Fruit fly (Drosophila melanogaster) whole organism, embryonic: ENCODE measurements around the gene CG6695.

Source experiments
- Bgb ChIP-seq: fragments of 200-800 bp; sonication (Bioruptor generic); IDR thresholded peaks from 2 replicates; pipeline ENCODE4 v1.3.6; 2022; ENCODE audit warnings: missing biosample characterization, missing genetic modification characterization; ENCODE audit not compliant: partially characterized antibody
- CG10462 ChIP-seq: fragments of 200-800 bp; sonication (Bioruptor generic); optimal IDR thresholded peaks from 2 replicates; lab custom pipeline; 2016; ENCODE audit warnings: missing biosample characterization, missing genetic modification characterization
- CG10654 ChIP-seq: fragments of 200-800 bp; sonication (Bioruptor generic); optimal IDR thresholded peaks from 2 replicates; lab custom pipeline; 2016; ENCODE audit warnings: missing biosample characterization, missing genetic modification characterization
- CG10979 ChIP-seq: fragments of 200-800 bp; sonication (Bioruptor generic); optimal IDR thresholded peaks from 2 replicates; lab custom pipeline; 2018; ENCODE audit warnings: missing biosample characterization, mild to moderate bottlenecking, missing genetic modification characterization, moderate library complexity
- CG16779 ChIP-seq: fragments of 200-800 bp; sonication (Bioruptor generic); IDR thresholded peaks from 2 replicates; pipeline ENCODE4 v1.3.6; 2022; ENCODE audit warnings: missing biosample characterization, missing genetic modification characterization
- CG16813 ChIP-seq: fragments of 200-800 bp; sonication (Bioruptor generic); IDR thresholded peaks from 3 replicates; pipeline ENCODE4 v1.3.6; 2022; ENCODE audit warnings: missing biosample characterization, missing genetic modification characterization; ENCODE audit not compliant: partially characterized antibody
- CG17328 ChIP-seq: fragments of 200-800 bp; sonication (Bioruptor generic); IDR thresholded peaks from 2 replicates; pipeline ENCODE4 v1.3.6; 2022; ENCODE audit warnings: missing biosample characterization, missing genetic modification characterization
- CG17612 ChIP-seq: fragments of 200-800 bp; sonication (Bioruptor generic); IDR thresholded peaks from 2 replicates; pipeline ENCODE4 v1.3.6; 2022; ENCODE audit warnings: missing biosample characterization, missing genetic modification characterization
- CG17912 ChIP-seq: fragments of 200-800 bp; sonication (Bioruptor generic); optimal IDR thresholded peaks from 2 replicates; lab custom pipeline; 2018; ENCODE audit warnings: missing biosample characterization, mild to moderate bottlenecking, missing genetic modification characterization
- CG3065 ChIP-seq: fragments of 200-800 bp; sonication (Bioruptor generic); optimal IDR thresholded peaks from 2 replicates; lab custom pipeline; 2016; ENCODE audit warnings: missing biosample characterization, missing genetic modification characterization
- CG3838 ChIP-seq: fragments of 200-800 bp; sonication (Bioruptor generic); optimal IDR thresholded peaks from 3 replicates; lab custom pipeline; 2016; ENCODE audit warnings: missing biosample characterization, missing genetic modification characterization
- CG3847 ChIP-seq: fragments of 200-800 bp; sonication (Bioruptor generic); IDR thresholded peaks from 2 replicates; pipeline ENCODE4 v1.3.6; 2022; ENCODE audit warnings: missing biosample characterization, missing genetic modification characterization
- CG4282 ChIP-seq: fragments of 200-800 bp; sonication (Bioruptor generic); optimal IDR thresholded peaks from 2 replicates; lab custom pipeline; 2016; ENCODE audit warnings: missing biosample characterization, missing genetic modification characterization
- CG4617 ChIP-seq: fragments of 200-800 bp; sonication (Bioruptor generic); optimal IDR thresholded peaks from 3 replicates; lab custom pipeline; 2016; ENCODE audit warnings: missing biosample characterization, missing genetic modification characterization, borderline replicate concordance
- CG6175 ChIP-seq: fragments of 200-800 bp; sonication (Bioruptor generic); IDR thresholded peaks from 3 replicates; pipeline ENCODE4 v1.3.6; 2022; ENCODE audit warnings: missing biosample characterization, missing genetic modification characterization
- CG6654 ChIP-seq: fragments of 200-800 bp; sonication (Bioruptor generic); optimal IDR thresholded peaks from 2 replicates; lab custom pipeline; 2017; ENCODE audit warnings: missing biosample characterization, mild to moderate bottlenecking, missing genetic modification characterization
- CTCF ChIP-seq: fragments of 200-800 bp; sonication (Bioruptor generic); optimal IDR thresholded peaks from 2 replicates; lab custom pipeline; 2017; ENCODE audit warnings: missing biosample characterization, mild to moderate bottlenecking, missing genetic modification characterization, moderate library complexity
- D ChIP-seq, 2 experiments: fragments of 200-800 bp in 1 of 2; fragments of >200 bp in 1 of 2; sonication (Bioruptor generic) in 1 of 2; optimal IDR thresholded peaks; 2 replicates in 1 of 2; 3 replicates in 1 of 2; lab custom pipeline; 2017; ENCODE audit warnings: mild to moderate bottlenecking in 1 of 2, missing biosample characterization in 1 of 2, missing genetic modification characterization in 1 of 2, missing genetic modification reagents in 1 of 2
- Dbx ChIP-seq: fragments of 200-800 bp; sonication (Bioruptor generic); IDR thresholded peaks from 3 replicates; pipeline ENCODE4 v1.3.6; 2022; ENCODE audit warnings: missing biosample characterization, missing genetic modification characterization
- Deaf1 ChIP-seq: fragments of 200-800 bp; optimal IDR thresholded peaks from 3 replicates; lab custom pipeline; 2019; ENCODE audit warnings: missing biosample characterization, mild to moderate bottlenecking, missing genetic modification characterization, moderate library complexity
- Doc3 ChIP-seq: fragments of 200-800 bp; sonication (Bioruptor generic); IDR thresholded peaks from 3 replicates; pipeline ENCODE4 v1.3.6; 2022; ENCODE audit warnings: missing biosample characterization, missing genetic modification characterization; ENCODE audit not compliant: partially characterized antibody
- Ets65A ChIP-seq: fragments of 200-800 bp; sonication (Bioruptor generic); peaks from one replicate; lab custom pipeline; 2016; ENCODE audit warnings: missing biosample characterization, missing genetic modification characterization
- MESR4 ChIP-seq: fragments of 200-800 bp; sonication (Bioruptor generic); optimal IDR thresholded peaks from 2 replicates; lab custom pipeline; 2018; ENCODE audit warnings: missing biosample characterization, mild to moderate bottlenecking, missing genetic modification characterization, moderate library complexity
- MTF-1 ChIP-seq: fragments of 200-800 bp; sonication (Bioruptor generic); optimal IDR thresholded peaks from 2 replicates; lab custom pipeline; 2018; ENCODE audit warnings: missing biosample characterization, mild to moderate bottlenecking, missing genetic modification characterization, borderline replicate concordance
- Xrp1 ChIP-seq: fragments of 200-800 bp; sonication (Bioruptor generic); IDR thresholded peaks from 2 replicates; pipeline ENCODE4 v1.3.6; 2022; ENCODE audit warnings: missing biosample characterization, missing genetic modification characterization
- abd-A ChIP-seq: fragments of 200-800 bp; sonication (Bioruptor generic); optimal IDR thresholded peaks from 3 replicates; lab custom pipeline; 2019; ENCODE audit warnings: missing biosample characterization, mild to moderate bottlenecking, missing genetic modification characterization, moderate library complexity
- amos ChIP-seq: fragments of 200-800 bp; sonication (Bioruptor generic); IDR thresholded peaks from 2 replicates; pipeline ENCODE4 v1.3.6; 2022; ENCODE audit warnings: missing biosample characterization, missing genetic modification characterization; ENCODE audit not compliant: partially characterized antibody
- bbx ChIP-seq: fragments of 200-800 bp; sonication (Bioruptor generic); IDR thresholded peaks from 2 replicates; pipeline ENCODE4 v1.3.6; 2022; ENCODE audit warnings: missing biosample characterization, missing genetic modification characterization; ENCODE audit not compliant: partially characterized antibody
- bowl ChIP-seq: fragments of 200-800 bp; sonication (Bioruptor generic); IDR thresholded peaks from 2 replicates; pipeline ENCODE4 v1.3.6; 2022; ENCODE audit warnings: missing biosample characterization, missing genetic modification characterization
- chif ChIP-seq, 2 experiments: fragments of 200-800 bp; sonication (Bioruptor generic); optimal IDR thresholded peaks; 3 replicates each; lab custom pipeline; 2016; ENCODE audit warnings: missing biosample characterization in 2 of 2, missing genetic modification characterization in 2 of 2
- da ChIP-seq: fragments of 200-800 bp; sonication (Bioruptor generic); optimal IDR thresholded peaks from 2 replicates; lab custom pipeline; 2016; ENCODE audit warnings: missing biosample characterization, missing genetic modification characterization
- ewg ChIP-seq: fragments of 200-800 bp; sonication (Bioruptor generic); optimal IDR thresholded peaks from 3 replicates; lab custom pipeline; 2017; ENCODE audit warnings: mild to moderate bottlenecking, missing biosample characterization, missing genetic modification reagents, missing genetic modification characterization
- fd64A ChIP-seq: fragments of 200-800 bp; sonication (Bioruptor generic); optimal IDR thresholded peaks from 3 replicates; lab custom pipeline; 2018; ENCODE audit warnings: missing biosample characterization, mild to moderate bottlenecking, missing genetic modification characterization
- gfzf ChIP-seq: fragments of 200-800 bp; sonication (Bioruptor generic); optimal IDR thresholded peaks from 2 replicates; lab custom pipeline; 2016; ENCODE audit warnings: missing biosample characterization, mild to moderate bottlenecking, missing genetic modification characterization, moderate library complexity
- gsb-n ChIP-seq: fragments of 200-800 bp; sonication (Bioruptor generic); optimal IDR thresholded peaks from 3 replicates; lab custom pipeline; 2018; ENCODE audit warnings: missing biosample characterization, mild to moderate bottlenecking, missing genetic modification characterization
- h ChIP-seq: fragments of >200 bp; optimal IDR thresholded peaks from 2 replicates; lab custom pipeline; 2017
- kni ChIP-seq: fragments of 200-800 bp; sonication (Bioruptor generic); optimal IDR thresholded peaks from 3 replicates; lab custom pipeline; 2017; ENCODE audit warnings: mild to moderate bottlenecking, missing biosample characterization, missing genetic modification reagents, missing genetic modification characterization
- lilli ChIP-seq: fragments of 200-800 bp; sonication (Bioruptor generic); optimal IDR thresholded peaks from 3 replicates; lab custom pipeline; 2016; ENCODE audit warnings: missing biosample characterization, missing genetic modification characterization
- peb ChIP-seq: fragments of 200-800 bp; sonication (Bioruptor generic); IDR thresholded peaks from 2 replicates; pipeline ENCODE4 v1.3.6; 2022; ENCODE audit warnings: missing biosample characterization, missing genetic modification characterization
- sens ChIP-seq: fragments of 200-800 bp; sonication (Bioruptor generic); peaks from one replicate; lab custom pipeline; 2016; ENCODE audit warnings: missing biosample characterization, missing genetic modification characterization
- sens-2 ChIP-seq: fragments of 200-800 bp; sonication (Bioruptor generic); IDR thresholded peaks from 2 replicates; pipeline ENCODE4 v1.3.6; 2022; ENCODE audit warnings: missing biosample characterization, missing genetic modification characterization
- slbo ChIP-seq: fragments of 200-800 bp; sonication (Bioruptor generic); IDR thresholded peaks from 2 replicates; pipeline ENCODE4 v1.3.6; 2022; ENCODE audit warnings: missing biosample characterization, missing genetic modification characterization
- vvl ChIP-seq: fragments of 200-800 bp; sonication (Bioruptor generic); IDR thresholded peaks from 2 replicates; pipeline ENCODE4 v1.3.6; 2022; ENCODE audit warnings: missing biosample characterization, missing genetic modification characterization
- zfh2 ChIP-seq: fragments of 200-800 bp; sonication (Bioruptor generic); optimal IDR thresholded peaks from 2 replicates; lab custom pipeline; 2016; ENCODE audit warnings: missing biosample characterization, missing genetic modification characterization

Gene CG6695

DNA sequence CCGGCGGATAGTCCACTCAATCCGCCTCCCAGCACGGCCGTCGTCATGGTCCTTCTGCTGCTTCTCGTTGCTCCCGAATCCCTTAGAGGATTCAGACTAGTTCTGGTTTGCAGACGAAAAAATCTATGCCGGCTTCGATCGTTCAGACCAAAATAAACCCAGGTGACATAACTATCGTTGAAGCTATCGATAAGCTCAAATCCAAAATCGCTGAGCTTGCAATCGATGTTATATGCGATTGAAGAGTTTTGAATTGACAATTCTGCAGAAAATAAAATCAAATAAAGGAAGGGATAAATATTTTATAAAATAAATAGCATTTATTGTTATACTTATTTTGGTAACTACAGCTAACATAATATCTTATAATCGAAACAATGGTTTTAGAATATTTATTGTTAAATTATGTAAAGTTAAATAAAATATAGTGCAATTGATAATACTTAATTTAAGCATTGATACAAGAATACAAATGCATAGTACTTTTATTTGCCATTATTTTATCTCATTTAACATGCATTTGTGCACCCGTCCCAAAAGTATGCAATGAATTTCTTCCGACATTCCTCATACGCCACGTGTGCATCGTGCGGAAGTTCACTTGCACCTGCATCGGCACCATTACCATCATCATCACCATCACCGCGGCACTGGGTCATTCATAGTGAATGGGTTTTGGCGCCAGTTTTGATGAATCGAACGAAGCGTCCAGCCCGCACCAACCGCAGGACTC lies 6.9 kb downstream of the CG6695 start, which contains the start of gene Ppox (continued):
- TF ChIP-seq gsb-n (tag; lab: Kevin White, UChicago) (no peak), gfzf (GFP tag; lab: Kevin White, UChicago) (no peak), chif (GFP tag; optimal IDR thresholded peaks at IDR 0.05; lab: Kevin White, UChicago) (no peak), CG10462 (GFP tag; lab: Kevin White, UChicago) (no peak), CG10654 (GFP tag; lab: Kevin White, UChicago) (no peak), Ets65A (GFP tag; lab: Kevin White, UChicago) (no peak), MTF-1 (GFP tag; lab: Kevin White, UChicago) (no peak), Doc3 (peak; percentile 95), bowl (GFP tag; lab: Robert Waterston, UW) (no peak), lilli (GFP tag; lab: Kevin White, UChicago) (no peak), slbo (GFP tag; lab: Robert Waterston, UW) (no peak), kni (GFP tag; lab: Kevin White, UChicago) (no peak), CG17612 (GFP tag; lab: Robert Waterston, UW) (no peak), fd64A (GFP tag; lab: Kevin White, UChicago) (no peak), CG17328 (GFP tag; lab: Robert Waterston, UW) (no peak), CG16813 (GFP tag; lab: Robert Waterston, UW) (peak; percentile 85), CG17912 (no peak), h (lab: Kevin White, UChicago) (no peak), CG6175 (GFP tag; lab: Robert Waterston, UW) (no peak), da (GFP tag; lab: Kevin White, UChicago) (no peak), MESR4 (GFP tag; lab: Kevin White, UChicago) (no peak), Xrp1 (GFP tag; lab: Robert Waterston, UW) (no peak), sens-2 (no peak), CG4617 (GFP tag; lab: Kevin White, UChicago) (peak; percentile 13), CG3838 (GFP tag; lab: Kevin White, UChicago) (no peak), peb (GFP tag; lab: Robert Waterston, UW) (no peak), vvl (no peak), CG4282 (GFP tag; lab: Kevin White, UChicago) (no peak), zfh2 (GFP tag; lab: Kevin White, UChicago) (no peak), CTCF (GFP tag; lab: Kevin White, UChicago) (no peak), CG6654 (GFP tag; lab: Kevin White, UChicago) (no peak), D (optimal IDR thresholded peaks at IDR 0.05; lab: Kevin White, UChicago) (no peak), D (GFP tag; optimal IDR thresholded peaks at IDR 0.05; lab: Kevin White, UChicago) (no peak), CG10979 (no peak)
- TF ChIP-seq, all 482 proteins: peak for 57

DNA sequence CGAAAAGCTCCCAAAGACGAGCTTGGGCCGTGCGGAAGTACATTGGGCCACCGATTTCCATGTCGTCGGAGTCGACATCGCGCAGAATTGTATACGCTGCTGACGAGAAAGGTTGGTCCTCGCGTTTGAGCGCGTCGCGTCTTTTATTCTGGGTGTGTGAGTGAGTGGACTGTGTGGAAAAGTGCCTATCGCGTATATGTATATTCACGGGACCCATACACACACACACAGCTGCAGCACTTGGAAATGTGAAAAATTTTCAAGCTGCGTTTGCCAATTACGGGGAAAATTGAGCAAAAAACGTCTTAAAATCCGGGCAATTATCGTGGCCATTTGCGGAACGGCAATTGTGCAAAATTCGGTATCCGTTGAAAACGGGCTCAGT lies 7.4 kb downstream of the CG6695 start, which contains the start of gene slo:
slo (plus strand) TSS at position 80 of the 385 bp plus-strand sequence.
- TF ChIP-seq Bgb (GFP tag; lab: Robert Waterston, UW) (0 out of 2 replicates have a peak, but pooled peaks have one; percentile 33), CG3847 (GFP tag; lab: Robert Waterston, UW) (no peak), abd-A (peak; percentile 43), sens (GFP tag; lab: Kevin White, UChicago) (no peak), Ets65A (GFP tag; lab: Kevin White, UChicago) (peak; percentile 90), CG16779 (GFP tag; lab: Robert Waterston, UW) (peak; percentile 77), CG3065 (no peak), Deaf1 (tag; lab: Kevin White, UChicago) (peak; percentile 54), ewg (GFP tag; lab: Kevin White, UChicago) (peak; percentile 50), amos (peak; percentile 27), bbx (GFP tag; lab: Robert Waterston, UW) (0 out of 2 replicates have a peak, but pooled peaks have one; percentile 39), Dbx (GFP tag; lab: Robert Waterston, UW) (0 out of 3 replicates have a peak, but pooled peaks have one; percentile 36)
